Fruit fly (Drosophila melanogaster) whole organism, embryonic: ENCODE results near the gene rost.

ENCODE experiments used
- Atf6 ChIP-seq: fragments of 200-800 bp; sonication (Bioruptor generic); IDR thresholded peaks from 2 replicates; pipeline ENCODE4 v1.3.6; 2022; ENCODE audit warnings: missing biosample characterization, missing genetic modification characterization
- CG10209 ChIP-seq: fragments of 200-800 bp; sonication (Bioruptor generic); optimal IDR thresholded peaks from 3 replicates; lab custom pipeline; 2017; ENCODE audit warnings: missing biosample characterization, mild to moderate bottlenecking, missing genetic modification characterization, missing genetic modification reagents
- CG11695 ChIP-seq: fragments of 200-800 bp; sonication (Bioruptor generic); IDR thresholded peaks from 3 replicates; pipeline ENCODE4 v1.3.6; 2022; ENCODE audit warnings: missing biosample characterization, missing genetic modification characterization
- CG12391 ChIP-seq: fragments of 200-800 bp; sonication (Bioruptor generic); optimal IDR thresholded peaks from 3 replicates; lab custom pipeline; 2018; ENCODE audit warnings: missing biosample characterization, mild to moderate bottlenecking, missing genetic modification characterization, moderate library complexity
- CG13287 ChIP-seq: fragments of 200-800 bp; sonication (Bioruptor generic); IDR thresholded peaks from 2 replicates; pipeline ENCODE4 v1.3.6; 2022; ENCODE audit warnings: missing biosample characterization, missing genetic modification characterization; ENCODE audit not compliant: partially characterized antibody
- CG18262 ChIP-seq: fragments of 200-800 bp; optimal IDR thresholded peaks from 3 replicates; lab custom pipeline; 2019; ENCODE audit warnings: missing biosample characterization, mild to moderate bottlenecking, missing genetic modification characterization, moderate library complexity
- CG2889 ChIP-seq: fragments of 200-800 bp; sonication (Bioruptor generic); IDR thresholded peaks from 3 replicates; pipeline ENCODE4 v1.3.6; 2022; ENCODE audit warnings: missing biosample characterization, missing genetic modification characterization
- CG30020 ChIP-seq: fragments of 200-800 bp; optimal IDR thresholded peaks from 2 replicates; lab custom pipeline; 2019; ENCODE audit warnings: missing biosample characterization, mild to moderate bottlenecking, missing genetic modification characterization, moderate library complexity
- CG34224 ChIP-seq: fragments of 200-800 bp; sonication (Bioruptor generic); IDR thresholded peaks from 3 replicates; pipeline ENCODE4 v1.3.6; 2022; ENCODE audit warnings: missing biosample characterization, missing genetic modification characterization; ENCODE audit not compliant: partially characterized antibody
- CG3847 ChIP-seq: fragments of 200-800 bp; sonication (Bioruptor generic); IDR thresholded peaks from 2 replicates; pipeline ENCODE4 v1.3.6; 2022; ENCODE audit warnings: missing biosample characterization, missing genetic modification characterization
- CG43689 ChIP-seq: fragments of 200-800 bp; sonication (Bioruptor generic); IDR thresholded peaks from 2 replicates; pipeline ENCODE4 v1.3.6; 2022; ENCODE audit warnings: missing biosample characterization, missing genetic modification characterization
- CG7556 ChIP-seq: fragments of 200-800 bp; sonication (Bioruptor generic); optimal IDR thresholded peaks from 2 replicates; lab custom pipeline; 2017; ENCODE audit warnings: missing biosample characterization, mild to moderate bottlenecking, missing genetic modification characterization
- Chrac-16 ChIP-seq: fragments of 200-800 bp; sonication (Bioruptor generic); optimal IDR thresholded peaks from 3 replicates; lab custom pipeline; 2016; ENCODE audit warnings: missing biosample characterization, missing genetic modification characterization
- D ChIP-seq, 2 experiments: fragments of 200-800 bp in 1 of 2; fragments of >200 bp in 1 of 2; sonication (Bioruptor generic) in 1 of 2; optimal IDR thresholded peaks; 2 replicates in 1 of 2; 3 replicates in 1 of 2; lab custom pipeline; 2017; ENCODE audit warnings: mild to moderate bottlenecking in 1 of 2, missing biosample characterization in 1 of 2, missing genetic modification characterization in 1 of 2, missing genetic modification reagents in 1 of 2
- Dbx ChIP-seq: fragments of 200-800 bp; sonication (Bioruptor generic); IDR thresholded peaks from 3 replicates; pipeline ENCODE4 v1.3.6; 2022; ENCODE audit warnings: missing biosample characterization, missing genetic modification characterization
- Dek ChIP-seq: fragments of 200-800 bp; sonication (Bioruptor generic); optimal IDR thresholded peaks from 3 replicates; lab custom pipeline; 2019; ENCODE audit warnings: missing biosample characterization, mild to moderate bottlenecking, missing genetic modification characterization, moderate library complexity
- Dref ChIP-seq: fragments of 200-800 bp; sonication (Bioruptor generic); IDR thresholded peaks from 2 replicates; pipeline ENCODE4 v1.3.6; 2022; ENCODE audit warnings: missing biosample characterization, missing genetic modification characterization
- HLH54F ChIP-seq: fragments of 200-800 bp; sonication (Bioruptor generic); optimal IDR thresholded peaks from 3 replicates; lab custom pipeline; 2016; ENCODE audit warnings: missing biosample characterization, missing genetic modification characterization
- Hand ChIP-seq: fragments of 200-800 bp; sonication (Bioruptor generic); optimal IDR thresholded peaks from 2 replicates; lab custom pipeline; 2017; ENCODE audit warnings: mild to moderate bottlenecking, missing biosample characterization, missing genetic modification reagents, missing genetic modification characterization
- Hr3 ChIP-seq: fragments of 200-800 bp; sonication (Bioruptor generic); optimal IDR thresholded peaks from 3 replicates; lab custom pipeline; 2016; ENCODE audit warnings: missing biosample characterization, missing genetic modification characterization
- Hr39 ChIP-seq: fragments of >200 bp; optimal IDR thresholded peaks from 2 replicates; lab custom pipeline; 2017
- Hr51 ChIP-seq, 2 experiments: fragments of 200-800 bp; sonication (Bioruptor generic); optimal IDR thresholded peaks; 2 replicates in 1 of 2; 3 replicates in 1 of 2; lab custom pipeline; 2016 to 2018; ENCODE audit warnings: missing biosample characterization in 2 of 2, missing genetic modification characterization in 2 of 2, mild to moderate bottlenecking in 1 of 2, moderate library complexity in 1 of 2
- MBD-R2 ChIP-seq: fragments of 200-800 bp; sonication (Bioruptor generic); IDR thresholded peaks from 2 replicates; pipeline ENCODE4 v1.3.6; 2022; ENCODE audit warnings: missing biosample characterization, missing genetic modification characterization
- Mad ChIP-seq: fragments of 200-800 bp; sonication (Bioruptor generic); optimal IDR thresholded peaks from 2 replicates; lab custom pipeline; 2016; ENCODE audit warnings: missing biosample characterization, missing genetic modification characterization
- Neu2 ChIP-seq: fragments of 200-800 bp; sonication (Bioruptor generic); optimal IDR thresholded peaks from 3 replicates; lab custom pipeline; 2016; ENCODE audit warnings: missing biosample characterization, missing genetic modification characterization, borderline replicate concordance
- Nf-YC ChIP-seq: fragments of 200-800 bp; optimal IDR thresholded peaks from 3 replicates; lab custom pipeline; 2019; ENCODE audit warnings: missing biosample characterization, mild to moderate bottlenecking, missing genetic modification characterization, moderate library complexity
- Pdp1 ChIP-seq, 2 experiments: fragments of 200-800 bp; sonication (Bioruptor generic); optimal IDR thresholded peaks; 3 replicates each; lab custom pipeline; 2016; ENCODE audit warnings: missing biosample characterization in 2 of 2, missing genetic modification characterization in 2 of 2, mild to moderate bottlenecking in 1 of 2, moderate library complexity in 1 of 2
- Ravus ChIP-seq: fragments of 200-800 bp; sonication (Bioruptor generic); IDR thresholded peaks from 2 replicates; pipeline ENCODE4 v1.3.6; 2022; ENCODE audit warnings: missing biosample characterization, missing genetic modification characterization
- Rx ChIP-seq: fragments of 200-800 bp; sonication (Bioruptor generic); IDR thresholded peaks from 2 replicates; pipeline ENCODE4 v1.3.6; 2022; ENCODE audit warnings: missing biosample characterization, missing genetic modification characterization
- Side ChIP-seq: fragments of 200-800 bp; sonication (Bioruptor generic); optimal IDR thresholded peaks from 2 replicates; lab custom pipeline; 2016; ENCODE audit warnings: missing biosample characterization, missing genetic modification characterization
- Tbp ChIP-seq: fragments of >200 bp; optimal IDR thresholded peaks from 2 replicates; lab custom pipeline; 2018; ENCODE audit warnings: missing biosample characterization, missing genetic modification characterization
- crol ChIP-seq: fragments of 200-800 bp; sonication (Bioruptor generic); IDR thresholded peaks from 2 replicates; pipeline ENCODE4 v1.3.6; 2022; ENCODE audit warnings: missing biosample characterization, missing genetic modification characterization
- cwo ChIP-seq: fragments of 200-800 bp; sonication (Bioruptor generic); optimal IDR thresholded peaks from 3 replicates; lab custom pipeline; 2017; ENCODE audit warnings: missing biosample characterization, missing genetic modification characterization, mild to moderate bottlenecking, moderate library complexity, missing genetic modification reagents
- disco-r ChIP-seq: fragments of 200-800 bp; sonication (Bioruptor generic); optimal IDR thresholded peaks from 2 replicates; lab custom pipeline; 2016; ENCODE audit warnings: missing biosample characterization, missing genetic modification characterization
- dmrt99B ChIP-seq: fragments of 200-800 bp; sonication (Bioruptor generic); optimal IDR thresholded peaks from 2 replicates; lab custom pipeline; 2018; ENCODE audit warnings: missing biosample characterization, mild to moderate bottlenecking, missing genetic modification characterization, moderate library complexity
- dpn ChIP-seq, 2 experiments: fragments of 200-800 bp; sonication (Bioruptor generic); optimal IDR thresholded peaks; 3 replicates each; lab custom pipeline; 2016; ENCODE audit warnings: missing biosample characterization in 2 of 2, missing genetic modification characterization in 2 of 2
- exex ChIP-seq: fragments of 200-800 bp; sonication (Bioruptor generic); optimal IDR thresholded peaks from 4 replicates; lab custom pipeline; 2018; ENCODE audit warnings: missing biosample characterization, mild to moderate bottlenecking, missing genetic modification characterization, moderate library complexity
- gcm ChIP-seq: fragments of 200-800 bp; sonication (Bioruptor generic); optimal IDR thresholded peaks from 2 replicates; lab custom pipeline; 2019; ENCODE audit warnings: missing biosample characterization, mild to moderate bottlenecking, missing genetic modification characterization, moderate library complexity
- gem ChIP-seq: fragments of 200-800 bp; sonication (Bioruptor generic); optimal IDR thresholded peaks from 2 replicates; lab custom pipeline; 2019; ENCODE audit warnings: missing biosample characterization, mild to moderate bottlenecking, missing genetic modification characterization, moderate library complexity
- gfzf ChIP-seq: fragments of 200-800 bp; sonication (Bioruptor generic); optimal IDR thresholded peaks from 2 replicates; lab custom pipeline; 2016; ENCODE audit warnings: missing biosample characterization, mild to moderate bottlenecking, missing genetic modification characterization, moderate library complexity
- jing ChIP-seq: fragments of 200-800 bp; sonication (Bioruptor generic); optimal IDR thresholded peaks from 2 replicates; lab custom pipeline; 2018; ENCODE audit warnings: missing biosample characterization, mild to moderate bottlenecking, missing genetic modification characterization
- kay ChIP-seq: fragments of 200-800 bp; sonication (Bioruptor generic); optimal IDR thresholded peaks from 2 replicates; lab custom pipeline; 2016; ENCODE audit warnings: missing biosample characterization, missing genetic modification characterization
- luna ChIP-seq: fragments of 200-800 bp; sonication (Bioruptor generic); optimal IDR thresholded peaks from 2 replicates; lab custom pipeline; 2016; ENCODE audit warnings: missing biosample characterization, missing genetic modification characterization
- odd ChIP-seq: fragments of 200-800 bp; sonication (Bioruptor generic); optimal IDR thresholded peaks from 2 replicates; lab custom pipeline; 2017; ENCODE audit warnings: missing biosample characterization, mild to moderate bottlenecking, missing genetic modification characterization
- pzg ChIP-seq: fragments of 200-800 bp; sonication (Bioruptor generic); optimal IDR thresholded peaks from 3 replicates; lab custom pipeline; 2018; ENCODE audit warnings: missing biosample characterization, mild to moderate bottlenecking, missing genetic modification characterization, moderate library complexity
- ro ChIP-seq: fragments of 200-800 bp; sonication (Bioruptor generic); IDR thresholded peaks from 2 replicates; pipeline ENCODE4 v1.3.6; 2022; ENCODE audit warnings: missing biosample characterization, missing genetic modification characterization
- sisA ChIP-seq: fragments of 200-800 bp; sonication (Bioruptor generic); IDR thresholded peaks from 2 replicates; pipeline ENCODE4 v1.3.6; 2022; ENCODE audit warnings: missing biosample characterization, missing genetic modification characterization
- sr ChIP-seq: fragments of 200-800 bp; sonication (Bioruptor generic); IDR thresholded peaks from 3 replicates; pipeline ENCODE4 v1.3.6; 2022; ENCODE audit warnings: missing biosample characterization, missing genetic modification characterization
- wdn ChIP-seq: fragments of 200-800 bp; sonication (Bioruptor generic); IDR thresholded peaks from 2 replicates; pipeline ENCODE4 v1.3.6; 2022; ENCODE audit warnings: missing biosample characterization, missing genetic modification characterization
- zfh2 ChIP-seq: fragments of 200-800 bp; sonication (Bioruptor generic); optimal IDR thresholded peaks from 2 replicates; lab custom pipeline; 2016; ENCODE audit warnings: missing biosample characterization, missing genetic modification characterization

rost gene

dm6 chr2L:8958046-8958497 is 31.3 kb downstream of the rost start (continued):
- peak; percentile 95 for TF ChIP-seq Dek (tag; lab: Kevin White, UChicago)
- TF ChIP-seq Chrac-16 (GFP tag; lab: Kevin White, UChicago): peak; percentile 92
- TF ChIP-seq ro (GFP tag; lab: Robert Waterston, UW): peak; percentile 96
- TF ChIP-seq D (optimal IDR thresholded peaks at IDR 0.05; lab: Kevin White, UChicago): no peak
- TF ChIP-seq D (GFP tag; optimal IDR thresholded peaks at IDR 0.05; lab: Kevin White, UChicago): peak; percentile 90
- peak; percentile 95 for TF ChIP-seq CG10209
- peak; percentile 62 for TF ChIP-seq Hand (GFP tag; lab: Kevin White, UChicago)
- TF ChIP-seq disco-r (GFP tag; lab: Kevin White, UChicago): peak; percentile 68
- TF ChIP-seq CG13287 (GFP tag; lab: Robert Waterston, UW): peak; percentile 45; the same call in 1 of the 2 replicates
- TF ChIP-seq CG3847 (GFP tag; lab: Robert Waterston, UW): peak; percentile 96
- no peak for TF ChIP-seq Dref (GFP tag; lab: Robert Waterston, UW)
- TF ChIP-seq gfzf: peak; percentile 33
- TF ChIP-seq dmrt99B (tag; lab: Kevin White, UChicago): peak; percentile 94
- TF ChIP-seq Atf6 (GFP tag; lab: Robert Waterston, UW): peak; percentile 98
- TF ChIP-seq Tbp (GFP tag; lab: Kevin White, UChicago): no peak
- peak; percentile 71 for TF ChIP-seq Nf-YC (tag; lab: Kevin White, UChicago)
- TF ChIP-seq Mad: peak; percentile 84
- peak; percentile 98 for TF ChIP-seq CG12391 (tag; lab: Kevin White, UChicago)
- peak; percentile 94 for TF ChIP-seq wdn
- TF ChIP-seq Ravus (GFP tag; lab: Robert Waterston, UW): peak; percentile 95
- TF ChIP-seq CG2889 (GFP tag; lab: Robert Waterston, UW): peak; percentile 96
- peak; percentile 98 for TF ChIP-seq CG11695 (GFP tag; lab: Robert Waterston, UW)
- TF ChIP-seq crol (GFP tag; lab: Robert Waterston, UW): peak; percentile 85
- peak; percentile 96 for TF ChIP-seq CG7556 (GFP tag; lab: Kevin White, UChicago)
- TF ChIP-seq Hr51 (GFP tag; optimal IDR thresholded peaks at IDR 0.05; lab: Kevin White, UChicago): peak; percentile 90 to 98
- peak; percentile 82 for TF ChIP-seq luna (GFP tag; lab: Kevin White, UChicago)
- peak; percentile 96 for TF ChIP-seq Side
- peak; percentile 35 for TF ChIP-seq Neu2 (GFP tag; lab: Kevin White, UChicago)
- TF ChIP-seq Dbx (GFP tag; lab: Robert Waterston, UW): peak; percentile 98
- TF ChIP-seq Pdp1 (GFP tag; optimal IDR thresholded peaks at IDR 0.05; lab: Kevin White, UChicago): peak; percentile 91 to 96
- TF ChIP-seq sr (GFP tag; lab: Robert Waterston, UW): no peak; the same call in 1 of the 3 replicates
- TF ChIP-seq exex: peak; percentile 66
- peak; percentile 70 for TF ChIP-seq odd (GFP tag; lab: Kevin White, UChicago)
- peak; percentile 94 for TF ChIP-seq gcm (GFP tag; lab: Kevin White, UChicago)
- TF ChIP-seq Hr3: peak; percentile 93
- TF ChIP-seq CG30020 (tag; lab: Kevin White, UChicago): peak; percentile 67
- TF ChIP-seq HLH54F (GFP tag; lab: Kevin White, UChicago): peak; percentile 77
- TF ChIP-seq jing (GFP tag; lab: Kevin White, UChicago): peak; percentile 91
- TF ChIP-seq CG34224 (GFP tag; lab: Robert Waterston, UW): no peak
- TF ChIP-seq zfh2: peak; percentile 79
- TF ChIP-seq sisA (GFP tag; lab: Robert Waterston, UW): peak; percentile 98
- TF ChIP-seq kay (GFP tag; lab: Kevin White, UChicago): peak; percentile 92
- TF ChIP-seq gem (tag; lab: Kevin White, UChicago): peak; percentile 98
- TF ChIP-seq MBD-R2 (GFP tag; lab: Robert Waterston, UW): peak; percentile 95
- TF ChIP-seq CG18262 (tag; lab: Kevin White, UChicago): peak; percentile 97
- peak; percentile 91 to 97 for TF ChIP-seq dpn (GFP tag; optimal IDR thresholded peaks at IDR 0.05; lab: Kevin White, UChicago)
- TF ChIP-seq pzg (GFP tag; lab: Kevin White, UChicago): peak; percentile 56
- TF ChIP-seq cwo (GFP tag; lab: Kevin White, UChicago): peak; percentile 80
- TF ChIP-seq Rx: peak; percentile 94
- TF ChIP-seq Hr39 (lab: Kevin White, UChicago): no peak
- peak; percentile 94 for TF ChIP-seq CG43689
